Worm (Caenorhabditis elegans) whole organism, L2 larva: ENCODE results near the gene tgn-38.

Source experiments
- C34F6.9 ChIP-seq: fragments of 150-350 bp; optimal IDR thresholded peaks from 2 replicates; lab custom pipeline; 2014; ENCODE audit warnings: missing biosample characterization, missing genetic modification characterization
- F13H6.1 ChIP-seq: sonication (generic microtip); optimal IDR thresholded peaks from 2 replicates; lab custom pipeline; 2016; ENCODE audit warnings: missing genetic modification characterization, missing compliant biosample characterization
- R02D3.7 ChIP-seq: fragments of 150-350 bp; optimal IDR thresholded peaks from 2 replicates; lab custom pipeline; 2014; ENCODE audit warnings: missing biosample characterization, missing genetic modification characterization
- Y55F3AM.14 ChIP-seq: fragments of 200-800 bp; sonication (Bioruptor generic); optimal IDR thresholded peaks from 2 replicates; lab custom pipeline; 2018; ENCODE audit warnings: mild to moderate bottlenecking, missing genetic modification characterization, missing compliant biosample characterization
- ZK546.5 ChIP-seq: sonication (generic microtip); optimal IDR thresholded peaks from 2 replicates; lab custom pipeline; 2017; ENCODE audit warnings: missing biosample characterization, missing genetic modification characterization
- alr-1 ChIP-seq: fragments of 150-350 bp; optimal IDR thresholded peaks from 2 replicates; lab custom pipeline; 2014; ENCODE audit warnings: missing biosample characterization, missing genetic modification characterization
- ama-1 ChIP-seq: fragments of 150-350 bp; optimal IDR thresholded peaks from 2 replicates; lab custom pipeline; 2018; ENCODE audit warnings: inconsistent platforms
- blmp-1 ChIP-seq: sonication (generic microtip); optimal IDR thresholded peaks from 2 replicates; lab custom pipeline; 2017; ENCODE audit warnings: missing genetic modification characterization, mild to moderate bottlenecking, missing compliant biosample characterization, antibody characterized with exemption, moderate library complexity; ENCODE audit not compliant: insufficient read depth
- ceh-16 ChIP-seq: fragments of 150-350 bp; optimal IDR thresholded peaks from 2 replicates; lab custom pipeline; 2014; ENCODE audit warnings: missing biosample characterization, missing genetic modification characterization
- ceh-82 ChIP-seq: fragments of 150-350 bp; optimal IDR thresholded peaks from 2 replicates; lab custom pipeline; 2014; ENCODE audit warnings: missing biosample characterization, missing genetic modification characterization
- crh-2 ChIP-seq: sonication (generic microtip); optimal IDR thresholded peaks from 2 replicates; lab custom pipeline; 2017; ENCODE audit warnings: missing biosample characterization, missing genetic modification characterization
- egl-27 ChIP-seq: sonication (generic microtip); optimal IDR thresholded peaks from 3 replicates; lab custom pipeline; 2017; ENCODE audit warnings: missing biosample characterization, missing genetic modification reagents, missing genetic modification characterization
- elt-1 ChIP-seq: fragments of 150-350 bp; optimal IDR thresholded peaks from 2 replicates; lab custom pipeline; 2014; ENCODE audit warnings: missing biosample characterization, missing genetic modification characterization
- elt-3 ChIP-seq: sonication (generic microtip); optimal IDR thresholded peaks from 2 replicates; lab custom pipeline; 2017; ENCODE audit warnings: missing biosample characterization, missing genetic modification characterization
- fos-1 ChIP-seq: fragments of 150-350 bp; optimal IDR thresholded peaks from 2 replicates; lab custom pipeline; 2014; ENCODE audit warnings: missing biosample characterization, missing genetic modification characterization
- gmeb-1 ChIP-seq: fragments of 150-350 bp; optimal IDR thresholded peaks from 2 replicates; lab custom pipeline; 2014; ENCODE audit warnings: missing biosample characterization, missing genetic modification characterization
- lin-13 ChIP-seq: fragments of 150-350 bp; optimal IDR thresholded peaks from 2 replicates; lab custom pipeline; 2014; ENCODE audit warnings: missing biosample characterization, missing genetic modification reagents, missing genetic modification characterization
- lsy-2 ChIP-seq, 2 experiments: fragments of 150-350 bp in 1 of 2; sonication (generic microtip) in 1 of 2; optimal IDR thresholded peaks; 2 replicates each; lab custom pipeline; 2014 to 2017; ENCODE audit warnings: missing biosample characterization in 2 of 2, missing genetic modification characterization in 2 of 2
- mab-5 ChIP-seq: fragments of 150-350 bp; optimal IDR thresholded peaks from 2 replicates; lab custom pipeline; 2014; ENCODE audit warnings: missing biosample characterization, missing genetic modification characterization
- mbf-1 ChIP-seq: sonication (generic microtip); optimal IDR thresholded peaks from 2 replicates; lab custom pipeline; 2017; ENCODE audit warnings: missing biosample characterization, missing genetic modification characterization
- mdl-1 ChIP-seq, 2 experiments: fragments of 150-350 bp in 1 of 2; sonication (generic microtip) in 1 of 2; optimal IDR thresholded peaks; 2 replicates each; lab custom pipeline; 2017; ENCODE audit warnings: missing biosample characterization in 2 of 2, missing genetic modification characterization in 2 of 2
- nhr-10 ChIP-seq: sonication (generic microtip); optimal IDR thresholded peaks from 2 replicates; lab custom pipeline; 2017; ENCODE audit warnings: missing biosample characterization, missing genetic modification characterization
- nhr-12 ChIP-seq: fragments of 150-350 bp; optimal IDR thresholded peaks from 2 replicates; lab custom pipeline; 2014; ENCODE audit warnings: missing biosample characterization, missing genetic modification characterization
- nhr-129 ChIP-seq: fragments of 150-350 bp; optimal IDR thresholded peaks from 2 replicates; lab custom pipeline; 2014; ENCODE audit warnings: missing biosample characterization, missing genetic modification characterization
- nhr-21 ChIP-seq: fragments of 150-350 bp; optimal IDR thresholded peaks from 2 replicates; lab custom pipeline; 2014; ENCODE audit warnings: missing biosample characterization, missing genetic modification characterization
- nhr-23 ChIP-seq: fragments of 150-350 bp; optimal IDR thresholded peaks from 2 replicates; lab custom pipeline; 2014; ENCODE audit warnings: missing biosample characterization, missing genetic modification reagents, missing genetic modification characterization
- nhr-237 ChIP-seq: fragments of 150-350 bp; optimal IDR thresholded peaks from 2 replicates; lab custom pipeline; 2014; ENCODE audit warnings: missing biosample characterization, missing genetic modification characterization
- nhr-25 ChIP-seq: fragments of 150-350 bp; sonication (generic microtip); optimal IDR thresholded peaks from 3 replicates; lab custom pipeline; 2014; ENCODE audit warnings: missing biosample characterization, missing genetic modification characterization
- nhr-6 ChIP-seq: fragments of 150-350 bp; optimal IDR thresholded peaks from 2 replicates; lab custom pipeline; 2014; ENCODE audit warnings: missing biosample characterization, missing genetic modification characterization
- nhr-77 ChIP-seq: fragments of 150-350 bp; optimal IDR thresholded peaks from 2 replicates; lab custom pipeline; 2014; ENCODE audit warnings: missing biosample characterization, missing genetic modification characterization
- peb-1 ChIP-seq: fragments of 150-350 bp; optimal IDR thresholded peaks from 2 replicates; lab custom pipeline; 2014; ENCODE audit warnings: missing biosample characterization, missing genetic modification characterization
- sem-4 ChIP-seq: fragments of 150-350 bp; optimal IDR thresholded peaks from 2 replicates; lab custom pipeline; 2014; ENCODE audit warnings: missing biosample characterization, missing genetic modification reagents, missing genetic modification characterization
- skn-1 ChIP-seq: sonication (generic microtip); optimal IDR thresholded peaks from 2 replicates; lab custom pipeline; 2017; ENCODE audit warnings: missing biosample characterization, missing genetic modification characterization
- sma-3 ChIP-seq: sonication (generic microtip); optimal IDR thresholded peaks from 2 replicates; lab custom pipeline; 2016; ENCODE audit warnings: missing genetic modification reagents, missing genetic modification characterization, missing compliant biosample characterization
- sma-9 ChIP-seq, 2 experiments: fragments of 150-350 bp in 1 of 2; sonication (generic microtip) in 1 of 2; optimal IDR thresholded peaks; 2 replicates each; lab custom pipeline; 2014 to 2016; ENCODE audit warnings: missing genetic modification characterization in 2 of 2, mild to moderate bottlenecking in 1 of 2, missing biosample characterization in 1 of 2, missing compliant biosample characterization in 1 of 2, missing genetic modification reagents in 1 of 2, moderate library complexity in 1 of 2
- snpc-4 ChIP-seq: fragments of 150-350 bp; optimal IDR thresholded peaks from 2 replicates; lab custom pipeline; 2014; ENCODE audit warnings: missing biosample characterization, missing genetic modification characterization
- unc-55 ChIP-seq: fragments of 150-350 bp; sonication (generic microtip); optimal IDR thresholded peaks from 3 replicates; lab custom pipeline; 2014; ENCODE audit warnings: missing biosample characterization, missing genetic modification reagents, missing genetic modification characterization
- unc-62 ChIP-seq: fragments of 150-350 bp; optimal IDR thresholded peaks from 2 replicates; lab custom pipeline; 2014; ENCODE audit warnings: missing biosample characterization, missing genetic modification reagents, missing genetic modification characterization
- zag-1 ChIP-seq: fragments of 150-350 bp; optimal IDR thresholded peaks from 2 replicates; lab custom pipeline; 2014; ENCODE audit warnings: missing biosample characterization, missing genetic modification characterization
- ztf-1 ChIP-seq: fragments of 200-800 bp; sonication (Bioruptor generic); conservative IDR thresholded peaks from 2 replicates; pipeline ENCODE4 v1.3.6; 2022; ENCODE audit warnings: missing genetic modification characterization, missing compliant biosample characterization
- ztf-4 ChIP-seq: fragments of 150-350 bp; optimal IDR thresholded peaks from 2 replicates; lab custom pipeline; 2014; ENCODE audit warnings: missing biosample characterization, missing genetic modification characterization

tgn-38 gene

ce11 chrIV:12044844-12045738, 16.1 kb upstream of the tgn-38 start:
- TF ChIP-seq sma-3 (GFP tag; lab: Kevin White, UChicago) (peak; percentile 59), nhr-12 (tag; lab: Kevin White, UChicago) (no peak), C34F6.9 (tag; lab: Kevin White, UChicago) (no peak), sma-9 (GFP tag; optimal IDR thresholded peaks at IDR 0.05; lab: Kevin White, UChicago) (peak; percentile 83), sma-9 (tag; optimal IDR thresholded peaks at IDR 0.05; lab: Kevin White, UChicago) (no peak), egl-27 (tag; lab: Kevin White, UChicago) (peak; percentile 34), snpc-4 (tag; lab: Kevin White, UChicago) (no peak), nhr-129 (tag; lab: Kevin White, UChicago) (peak; percentile 64), nhr-25 (tag; lab: Kevin White, UChicago) (peak; percentile 36), ztf-1 (GFP tag; lab: Robert Waterston, UW) (no peak), nhr-21 (peak; percentile 47), lsy-2 (tag; optimal IDR thresholded peaks at IDR 0.05; lab: Kevin White, UChicago) (peak in 1 of 2 experiments; percentile 21), gmeb-1 (no peak), ceh-16 (tag; lab: Kevin White, UChicago) (peak; percentile 29), blmp-1 (tag; lab: Kevin White, UChicago) (peak; percentile 56), fos-1 (peak; percentile 28)
- TF ChIP-seq, all 48 proteins: peak for 10

- TF ChIP-seq unc-62 (no peak), R02D3.7 (tag; lab: Kevin White, UChicago) (no peak), mbf-1 (tag; lab: Kevin White, UChicago) (no peak), lsy-2 (tag; optimal IDR thresholded peaks at IDR 0.05; lab: Kevin White, UChicago) (no peak), Y55F3AM.14 (no peak), ama-1 (lab: Kevin White, UChicago) (no peak), mab-5 (tag; lab: Kevin White, UChicago) (no peak), sma-9 (GFP tag; optimal IDR thresholded peaks at IDR 0.05; lab: Kevin White, UChicago) (peak; percentile 51), sma-9 (tag; optimal IDR thresholded peaks at IDR 0.05; lab: Kevin White, UChicago) (no peak), fos-1 (peak; percentile 16), nhr-129 (tag; lab: Kevin White, UChicago) (peak; percentile 61), nhr-23 (tag; lab: Kevin White, UChicago) (no peak), crh-2 (peak; percentile 36)
Measured at ce11 chrIV:12043054-12043453, 14.1 kb upstream of the tgn-38 start.

ce11 chrIV:12040431-12040830, 11.5 kb upstream of the tgn-38 start:
- TF ChIP-seq C34F6.9 (tag; lab: Kevin White, UChicago) (no peak), sma-9 (GFP tag; optimal IDR thresholded peaks at IDR 0.05; lab: Kevin White, UChicago) (peak; percentile 23), sma-9 (tag; optimal IDR thresholded peaks at IDR 0.05; lab: Kevin White, UChicago) (no peak), fos-1 (peak; percentile 60), nhr-129 (tag; lab: Kevin White, UChicago) (peak; percentile 35)

- no peak for TF ChIP-seq mdl-1 (tag; optimal IDR thresholded peaks at IDR 0.05; lab: Kevin White, UChicago)
- no peak for TF ChIP-seq fos-1
- TF ChIP-seq ceh-16 (tag; lab: Kevin White, UChicago) = no peak
- no peak for TF ChIP-seq mbf-1 (tag; lab: Kevin White, UChicago)
- peak; percentile 64 for TF ChIP-seq sem-4
- no peak for TF ChIP-seq C34F6.9 (tag; lab: Kevin White, UChicago)
- peak; percentile 48 for TF ChIP-seq nhr-25 (tag; lab: Kevin White, UChicago)
- TF ChIP-seq egl-27 (tag; lab: Kevin White, UChicago) = no peak
- no peak for TF ChIP-seq ceh-82 (tag; lab: Kevin White, UChicago)
- peak; percentile 61 for TF ChIP-seq ztf-4 (tag; lab: Kevin White, UChicago)
- TF ChIP-seq peb-1 = no peak
- TF ChIP-seq mab-5 (tag; lab: Kevin White, UChicago) = no peak
- no peak for TF ChIP-seq F13H6.1 (tag; lab: Kevin White, UChicago)
- TF ChIP-seq nhr-10 (tag; lab: Kevin White, UChicago) = no peak
- TF ChIP-seq unc-55 (GFP tag; lab: Kevin White, UChicago) = no peak
- no peak for TF ChIP-seq nhr-77
- TF ChIP-seq snpc-4 (tag; lab: Kevin White, UChicago) = no peak
- TF ChIP-seq alr-1 (tag; lab: Kevin White, UChicago) = no peak
- no peak for TF ChIP-seq elt-3 (tag; lab: Kevin White, UChicago)
- no peak for TF ChIP-seq elt-1 (tag; lab: Kevin White, UChicago)
- no peak for TF ChIP-seq skn-1
- TF ChIP-seq nhr-129 (tag; lab: Kevin White, UChicago) = peak; percentile 6
- peak; percentile 47 for TF ChIP-seq sma-3 (GFP tag; lab: Kevin White, UChicago)
- no peak for TF ChIP-seq ZK546.5 (tag; lab: Kevin White, UChicago)
- no peak for TF ChIP-seq unc-62
- no peak for TF ChIP-seq zag-1 (tag; lab: Kevin White, UChicago)
- no peak for TF ChIP-seq nhr-237
- no peak for TF ChIP-seq R02D3.7 (tag; lab: Kevin White, UChicago)
- TF ChIP-seq gmeb-1 = no peak
- no peak for TF ChIP-seq nhr-21
- TF ChIP-seq sma-9 (GFP tag; optimal IDR thresholded peaks at IDR 0.05; lab: Kevin White, UChicago) = no peak
- no peak for TF ChIP-seq sma-9 (tag; optimal IDR thresholded peaks at IDR 0.05; lab: Kevin White, UChicago)
- TF ChIP-seq lin-13 (GFP tag; lab: Kevin White, UChicago) = peak; percentile 11
- TF ChIP-seq nhr-6 (tag; lab: Kevin White, UChicago) = peak; percentile 1
- peak in 1 of 2 experiments; percentile 63 for TF ChIP-seq lsy-2 (tag; optimal IDR thresholded peaks at IDR 0.05; lab: Kevin White, UChicago)
Measured at ce11 chrIV:12036924-12037323, 8.0 kb upstream of the tgn-38 start.
